Worm (Caenorhabditis elegans) whole organism, L3 larva: ENCODE data around the gene oac-31.
A peak's percentile ranks its signal among the peaks of the same experiment; 100 is the strongest.

ENCODE experiments used
- R02D3.7 ChIP-seq: fragments of 150-350 bp; optimal IDR thresholded peaks from 2 replicates; lab custom pipeline; 2014; ENCODE audit warnings: missing biosample characterization, missing genetic modification characterization
- ZK546.5 ChIP-seq: sonication (generic microtip); optimal IDR thresholded peaks from 2 replicates; lab custom pipeline; 2017; ENCODE audit warnings: missing biosample characterization, missing genetic modification characterization
- ama-1 ChIP-seq: fragments of 150-350 bp; optimal IDR thresholded peaks from 2 replicates; lab custom pipeline; 2018
- ceh-16 ChIP-seq: sonication (generic microtip); optimal IDR thresholded peaks from 2 replicates; lab custom pipeline; 2017; ENCODE audit warnings: missing biosample characterization, missing genetic modification characterization
- ceh-9 ChIP-seq: sonication (generic microtip); optimal IDR thresholded peaks from 2 replicates; lab custom pipeline; 2018; ENCODE audit warnings: missing biosample characterization, missing genetic modification characterization
- daf-12 ChIP-seq: fragments of 150-350 bp; optimal IDR thresholded peaks from 2 replicates; lab custom pipeline; 2014; ENCODE audit warnings: missing biosample characterization, missing genetic modification reagents, missing genetic modification characterization
- egl-27 ChIP-seq: sonication (generic microtip); optimal IDR thresholded peaks from 4 replicates; lab custom pipeline; 2017; ENCODE audit warnings: missing biosample characterization, missing genetic modification reagents, missing genetic modification characterization
- egl-5 ChIP-seq: fragments of 150-350 bp; optimal IDR thresholded peaks from 2 replicates; lab custom pipeline; 2017; ENCODE audit warnings: missing biosample characterization, missing genetic modification reagents, missing genetic modification characterization, inconsistent platforms
- elt-1 ChIP-seq: fragments of 150-350 bp; optimal IDR thresholded peaks from 2 replicates; lab custom pipeline; 2014; ENCODE audit warnings: missing biosample characterization, missing genetic modification characterization
- elt-2 ChIP-seq: sonication (generic microtip); optimal IDR thresholded peaks from 2 replicates; lab custom pipeline; 2016; ENCODE audit warnings: missing genetic modification reagents, mild to moderate bottlenecking, missing genetic modification characterization, missing compliant biosample characterization
- elt-3 ChIP-seq, 3 experiments: fragments of 150-350 bp in 1 of 3; sonication (generic microtip) in 2 of 3; optimal IDR thresholded peaks; 2 replicates in 2 of 3; 4 replicates in 1 of 3; lab custom pipeline; 2014 to 2017; ENCODE audit warnings: missing biosample characterization in 3 of 3, missing genetic modification characterization in 3 of 3
- fkh-2 ChIP-seq: fragments of 150-350 bp; optimal IDR thresholded peaks from 2 replicates; lab custom pipeline; 2014; ENCODE audit warnings: missing biosample characterization, missing genetic modification reagents, missing genetic modification characterization
- fos-1 ChIP-seq: fragments of 150-350 bp; optimal IDR thresholded peaks from 2 replicates; lab custom pipeline; 2014; ENCODE audit warnings: missing biosample characterization, missing genetic modification characterization
- hmg-11 ChIP-seq: sonication (generic microtip); optimal IDR thresholded peaks from 2 replicates; lab custom pipeline; 2016; ENCODE audit warnings: missing genetic modification characterization, missing compliant biosample characterization
- jun-1 ChIP-seq: fragments of 150-350 bp; optimal IDR thresholded peaks from 2 replicates; lab custom pipeline; 2014; ENCODE audit warnings: missing biosample characterization, missing genetic modification reagents, missing genetic modification characterization
- lin-15B ChIP-seq: fragments of 150-350 bp; optimal IDR thresholded peaks from 2 replicates; lab custom pipeline; 2014; ENCODE audit warnings: missing biosample characterization, missing genetic modification characterization
- lin-39 ChIP-seq: fragments of 150-350 bp; optimal IDR thresholded peaks from 2 replicates; lab custom pipeline; 2018; ENCODE audit warnings: missing biosample characterization, missing genetic modification reagents, missing genetic modification characterization
- lsy-12 ChIP-seq: sonication (generic microtip); optimal IDR thresholded peaks from 2 replicates; lab custom pipeline; 2016; ENCODE audit warnings: mild to moderate bottlenecking, missing genetic modification characterization, missing compliant biosample characterization
- mdl-1 ChIP-seq: fragments of 150-350 bp; optimal IDR thresholded peaks from 2 replicates; lab custom pipeline; 2014; ENCODE audit warnings: missing biosample characterization, missing genetic modification characterization
- nfya-1 ChIP-seq: sonication (generic microtip); optimal IDR thresholded peaks from 2 replicates; lab custom pipeline; 2017; ENCODE audit warnings: missing genetic modification characterization, mild to moderate bottlenecking, missing compliant biosample characterization, antibody characterized with exemption, moderate library complexity; ENCODE audit not compliant: insufficient read depth
- nhr-11 ChIP-seq: fragments of 150-350 bp; optimal IDR thresholded peaks from 2 replicates; lab custom pipeline; 2014; ENCODE audit warnings: missing biosample characterization, missing genetic modification characterization
- nhr-23 ChIP-seq: fragments of 150-350 bp; optimal IDR thresholded peaks from 2 replicates; lab custom pipeline; 2014; ENCODE audit warnings: missing biosample characterization, missing genetic modification reagents, missing genetic modification characterization
- nhr-237 ChIP-seq: fragments of 150-350 bp; optimal IDR thresholded peaks from 2 replicates; lab custom pipeline; 2014; ENCODE audit warnings: missing biosample characterization, missing genetic modification characterization
- nhr-25 ChIP-seq: sonication (generic microtip); optimal IDR thresholded peaks from 2 replicates; lab custom pipeline; 2017; ENCODE audit warnings: missing biosample characterization, missing genetic modification characterization
- nhr-28 ChIP-seq: fragments of 150-350 bp; optimal IDR thresholded peaks from 2 replicates; lab custom pipeline; 2014; ENCODE audit warnings: missing biosample characterization, missing genetic modification characterization
- nhr-43 ChIP-seq: sonication (generic microtip); optimal IDR thresholded peaks from 2 replicates; lab custom pipeline; 2016; ENCODE audit warnings: mild to moderate bottlenecking, missing genetic modification characterization, missing compliant biosample characterization; ENCODE audit not compliant: poor library complexity, severe bottlenecking
- nhr-67 ChIP-seq: fragments of 150-350 bp; optimal IDR thresholded peaks from 2 replicates; lab custom pipeline; 2014; ENCODE audit warnings: missing biosample characterization, missing genetic modification characterization
- nhr-76 ChIP-seq: fragments of 150-350 bp; sonication (generic microtip); optimal IDR thresholded peaks from 5 replicates; lab custom pipeline; 2014; ENCODE audit warnings: missing biosample characterization, missing genetic modification characterization
- pqm-1 ChIP-seq: fragments of 150-350 bp; optimal IDR thresholded peaks from 2 replicates; lab custom pipeline; 2017; ENCODE audit warnings: missing biosample characterization, missing genetic modification characterization, inconsistent platforms
- snpc-4 ChIP-seq: fragments of 150-350 bp; optimal IDR thresholded peaks from 2 replicates; lab custom pipeline; 2014; ENCODE audit warnings: missing biosample characterization, missing genetic modification characterization
- tbx-2 ChIP-seq: sonication (generic microtip); optimal IDR thresholded peaks from 2 replicates; lab custom pipeline; 2016; ENCODE audit warnings: mild to moderate bottlenecking, missing genetic modification characterization, missing compliant biosample characterization
- unc-39 ChIP-seq: sonication (generic microtip); optimal IDR thresholded peaks from 4 replicates; lab custom pipeline; 2017; ENCODE audit warnings: missing biosample characterization, missing genetic modification characterization
- unc-62 ChIP-seq: fragments of 150-350 bp; sonication (generic microtip); optimal IDR thresholded peaks from 4 replicates; lab custom pipeline; 2014; ENCODE audit warnings: missing biosample characterization, missing genetic modification reagents, missing genetic modification characterization
- zag-1 ChIP-seq: fragments of 150-350 bp; optimal IDR thresholded peaks from 2 replicates; lab custom pipeline; 2014; ENCODE audit warnings: missing biosample characterization, missing genetic modification characterization
- ztf-11 ChIP-seq: fragments of 150-350 bp; optimal IDR thresholded peaks from 2 replicates; lab custom pipeline; 2014; ENCODE audit warnings: missing biosample characterization, missing genetic modification characterization

Gene oac-31

ce11 chrV:1550697-1551096 is 9.0 kb upstream of the oac-31 start:
- TF ChIP-seq pqm-1 (no peak), nhr-11 (tag; lab: Kevin White, UChicago) (no peak), fkh-2 (tag; lab: Kevin White, UChicago) (no peak), snpc-4 (tag; lab: Kevin White, UChicago) (no peak), nhr-67 (no peak), egl-27 (tag; lab: Kevin White, UChicago) (no peak), ztf-11 (tag; lab: Kevin White, UChicago) (no peak), mdl-1 (tag; lab: Kevin White, UChicago) (no peak), R02D3.7 (tag; lab: Kevin White, UChicago) (no peak), nhr-76 (tag; lab: Kevin White, UChicago) (no peak), jun-1 (tag; lab: Kevin White, UChicago) (no peak), ama-1 (no peak), nfya-1 (no peak), nhr-28 (tag; lab: Kevin White, UChicago) (no peak), nhr-237 (tag; lab: Kevin White, UChicago) (no peak), tbx-2 (tag; lab: Kevin White, UChicago) (no peak), nhr-25 (tag; lab: Kevin White, UChicago) (no peak), unc-62 (GFP tag; lab: Kevin White, UChicago) (no peak), nhr-43 (tag; lab: Kevin White, UChicago) (no peak)

- TF ChIP-seq lsy-12 (tag; lab: Kevin White, UChicago) (no peak), daf-12 (tag; lab: Kevin White, UChicago) (no peak), ZK546.5 (tag; lab: Kevin White, UChicago) (no peak), zag-1 (no peak), lin-15B (tag; lab: Kevin White, UChicago) (no peak), R02D3.7 (tag; lab: Kevin White, UChicago) (no peak), nhr-25 (tag; lab: Kevin White, UChicago) (no peak), nhr-28 (tag; lab: Kevin White, UChicago) (no peak), ceh-16 (no peak), hmg-11 (no peak)
- TF ChIP-seq, all 47 proteins: peak for 0
These were observed 6.2 kb upstream of the oac-31 start, which contains the start of gene F52F10.2 for ce11 chrV:1547843-1548242. Gene F52F10.2, plus strand, starts transcription at chrV:1548143.

ce11 chrV:1545694-1546093 is 4.0 kb upstream of the oac-31 start, which contains the start of gene oac-32:
Gene oac-32, minus strand, starts transcription at chrV:1545783.
- no peak for TF ChIP-seq unc-39 (tag; lab: Kevin White, UChicago)
- TF ChIP-seq pqm-1 = peak; percentile 75
- peak; percentile 62 for TF ChIP-seq elt-2
- TF ChIP-seq ZK546.5 (tag; lab: Kevin White, UChicago) = no peak
- TF ChIP-seq, all 47 proteins: peak for 2

ce11 chrV:1540249-1540648 is 1.4 kb downstream of the oac-31 start:
- TF ChIP-seq nfya-1 (no peak), snpc-4 (tag; lab: Kevin White, UChicago) (no peak), lin-39 (tag; lab: Kevin White, UChicago) (no peak), egl-5 (tag; lab: Kevin White, UChicago) (no peak), nhr-43 (tag; lab: Kevin White, UChicago) (no peak), elt-1 (tag; lab: Kevin White, UChicago) (no peak)
- TF ChIP-seq, all 47 proteins: peak for 0

- TF ChIP-seq nhr-43 (tag; lab: Kevin White, UChicago) (no peak), jun-1 (tag; lab: Kevin White, UChicago) (no peak), ZK546.5 (tag; lab: Kevin White, UChicago) (no peak), snpc-4 (tag; lab: Kevin White, UChicago) (no peak), ceh-9 (no peak), egl-27 (tag; lab: Kevin White, UChicago) (no peak), lin-39 (tag; lab: Kevin White, UChicago) (no peak), elt-2 (no peak), elt-3 (tag; optimal IDR thresholded peaks at IDR 0.05; lab: Kevin White, UChicago) (no peak), mdl-1 (tag; lab: Kevin White, UChicago) (no peak), fos-1 (tag; lab: Kevin White, UChicago) (no peak), nhr-25 (tag; lab: Kevin White, UChicago) (no peak), nhr-23 (tag; lab: Kevin White, UChicago) (no peak)
These were observed 2.8 kb downstream of the oac-31 start for ce11 chrV:1538842-1539241.
